Worm (Caenorhabditis elegans) whole organism, L2 larva: ENCODE data around the gene tag-250.

ENCODE experiments used
- C34F6.9 ChIP-seq: fragments of 150-350 bp; optimal IDR thresholded peaks from 2 replicates; lab custom pipeline; 2014; ENCODE audit warnings: missing biosample characterization, missing genetic modification characterization
- F13H6.1 ChIP-seq: sonication (generic microtip); optimal IDR thresholded peaks from 2 replicates; lab custom pipeline; 2016; ENCODE audit warnings: missing genetic modification characterization, missing compliant biosample characterization
- R02D3.7 ChIP-seq: fragments of 150-350 bp; optimal IDR thresholded peaks from 2 replicates; lab custom pipeline; 2014; ENCODE audit warnings: missing biosample characterization, missing genetic modification characterization
- Y55F3AM.14 ChIP-seq: fragments of 200-800 bp; sonication (Bioruptor generic); optimal IDR thresholded peaks from 2 replicates; lab custom pipeline; 2018; ENCODE audit warnings: mild to moderate bottlenecking, missing genetic modification characterization, missing compliant biosample characterization
- alr-1 ChIP-seq: fragments of 150-350 bp; optimal IDR thresholded peaks from 2 replicates; lab custom pipeline; 2014; ENCODE audit warnings: missing biosample characterization, missing genetic modification characterization
- ama-1 ChIP-seq: fragments of 150-350 bp; optimal IDR thresholded peaks from 2 replicates; lab custom pipeline; 2018; ENCODE audit warnings: inconsistent platforms
- blmp-1 ChIP-seq: sonication (generic microtip); optimal IDR thresholded peaks from 2 replicates; lab custom pipeline; 2017; ENCODE audit warnings: missing genetic modification characterization, mild to moderate bottlenecking, missing compliant biosample characterization, antibody characterized with exemption, moderate library complexity; ENCODE audit not compliant: insufficient read depth
- ceh-16 ChIP-seq: fragments of 150-350 bp; optimal IDR thresholded peaks from 2 replicates; lab custom pipeline; 2014; ENCODE audit warnings: missing biosample characterization, missing genetic modification characterization
- ceh-82 ChIP-seq: fragments of 150-350 bp; optimal IDR thresholded peaks from 2 replicates; lab custom pipeline; 2014; ENCODE audit warnings: missing biosample characterization, missing genetic modification characterization
- crh-2 ChIP-seq: sonication (generic microtip); optimal IDR thresholded peaks from 2 replicates; lab custom pipeline; 2017; ENCODE audit warnings: missing biosample characterization, missing genetic modification characterization
- dmd-4 ChIP-seq: sonication (generic microtip); optimal IDR thresholded peaks from 2 replicates; lab custom pipeline; 2017; ENCODE audit warnings: missing biosample characterization, missing genetic modification characterization
- elt-3 ChIP-seq: sonication (generic microtip); optimal IDR thresholded peaks from 2 replicates; lab custom pipeline; 2017; ENCODE audit warnings: missing biosample characterization, missing genetic modification characterization
- gmeb-1 ChIP-seq: fragments of 150-350 bp; optimal IDR thresholded peaks from 2 replicates; lab custom pipeline; 2014; ENCODE audit warnings: missing biosample characterization, missing genetic modification characterization
- lin-11 ChIP-seq: fragments of 150-350 bp; sonication (generic microtip); optimal IDR thresholded peaks from 2 replicates; lab custom pipeline; 2014; ENCODE audit warnings: missing biosample characterization, missing genetic modification characterization, inconsistent platforms, mixed read lengths
- lin-39 ChIP-seq: fragments of 150-350 bp; optimal IDR thresholded peaks from 2 replicates; lab custom pipeline; 2014; ENCODE audit warnings: missing biosample characterization, missing genetic modification reagents, missing genetic modification characterization
- lsy-2 ChIP-seq, 2 experiments: fragments of 150-350 bp in 1 of 2; sonication (generic microtip) in 1 of 2; optimal IDR thresholded peaks; 2 replicates each; lab custom pipeline; 2014 to 2017; ENCODE audit warnings: missing biosample characterization in 2 of 2, missing genetic modification characterization in 2 of 2
- mbf-1 ChIP-seq: sonication (generic microtip); optimal IDR thresholded peaks from 2 replicates; lab custom pipeline; 2017; ENCODE audit warnings: missing biosample characterization, missing genetic modification characterization
- mdl-1 ChIP-seq, 2 experiments: fragments of 150-350 bp in 1 of 2; sonication (generic microtip) in 1 of 2; optimal IDR thresholded peaks; 2 replicates each; lab custom pipeline; 2017; ENCODE audit warnings: missing biosample characterization in 2 of 2, missing genetic modification characterization in 2 of 2
- nhr-12 ChIP-seq: fragments of 150-350 bp; optimal IDR thresholded peaks from 2 replicates; lab custom pipeline; 2014; ENCODE audit warnings: missing biosample characterization, missing genetic modification characterization
- nhr-129 ChIP-seq: fragments of 150-350 bp; optimal IDR thresholded peaks from 2 replicates; lab custom pipeline; 2014; ENCODE audit warnings: missing biosample characterization, missing genetic modification characterization
- nhr-21 ChIP-seq: fragments of 150-350 bp; optimal IDR thresholded peaks from 2 replicates; lab custom pipeline; 2014; ENCODE audit warnings: missing biosample characterization, missing genetic modification characterization
- nhr-25 ChIP-seq: fragments of 150-350 bp; sonication (generic microtip); optimal IDR thresholded peaks from 3 replicates; lab custom pipeline; 2014; ENCODE audit warnings: missing biosample characterization, missing genetic modification characterization
- nhr-6 ChIP-seq: fragments of 150-350 bp; optimal IDR thresholded peaks from 2 replicates; lab custom pipeline; 2014; ENCODE audit warnings: missing biosample characterization, missing genetic modification characterization
- peb-1 ChIP-seq: fragments of 150-350 bp; optimal IDR thresholded peaks from 2 replicates; lab custom pipeline; 2014; ENCODE audit warnings: missing biosample characterization, missing genetic modification characterization
- sem-4 ChIP-seq: fragments of 150-350 bp; optimal IDR thresholded peaks from 2 replicates; lab custom pipeline; 2014; ENCODE audit warnings: missing biosample characterization, missing genetic modification reagents, missing genetic modification characterization
- sma-3 ChIP-seq: sonication (generic microtip); optimal IDR thresholded peaks from 2 replicates; lab custom pipeline; 2016; ENCODE audit warnings: missing genetic modification reagents, missing genetic modification characterization, missing compliant biosample characterization
- sma-9 ChIP-seq, 2 experiments: fragments of 150-350 bp in 1 of 2; sonication (generic microtip) in 1 of 2; optimal IDR thresholded peaks; 2 replicates each; lab custom pipeline; 2014 to 2016; ENCODE audit warnings: missing genetic modification characterization in 2 of 2, mild to moderate bottlenecking in 1 of 2, missing biosample characterization in 1 of 2, missing compliant biosample characterization in 1 of 2, missing genetic modification reagents in 1 of 2, moderate library complexity in 1 of 2
- unc-39 ChIP-seq: fragments of 150-350 bp; optimal IDR thresholded peaks from 2 replicates; lab custom pipeline; 2014; ENCODE audit warnings: missing biosample characterization, missing genetic modification characterization
- unc-55 ChIP-seq: fragments of 150-350 bp; sonication (generic microtip); optimal IDR thresholded peaks from 3 replicates; lab custom pipeline; 2014; ENCODE audit warnings: missing biosample characterization, missing genetic modification reagents, missing genetic modification characterization
- zag-1 ChIP-seq: fragments of 150-350 bp; optimal IDR thresholded peaks from 2 replicates; lab custom pipeline; 2014; ENCODE audit warnings: missing biosample characterization, missing genetic modification characterization
- ztf-11 ChIP-seq: sonication (generic microtip); optimal IDR thresholded peaks from 2 replicates; lab custom pipeline; 2017; ENCODE audit warnings: missing biosample characterization, missing genetic modification characterization
- ztf-4 ChIP-seq: fragments of 150-350 bp; optimal IDR thresholded peaks from 2 replicates; lab custom pipeline; 2014; ENCODE audit warnings: missing biosample characterization, missing genetic modification characterization

Gene tag-250

DNA sequence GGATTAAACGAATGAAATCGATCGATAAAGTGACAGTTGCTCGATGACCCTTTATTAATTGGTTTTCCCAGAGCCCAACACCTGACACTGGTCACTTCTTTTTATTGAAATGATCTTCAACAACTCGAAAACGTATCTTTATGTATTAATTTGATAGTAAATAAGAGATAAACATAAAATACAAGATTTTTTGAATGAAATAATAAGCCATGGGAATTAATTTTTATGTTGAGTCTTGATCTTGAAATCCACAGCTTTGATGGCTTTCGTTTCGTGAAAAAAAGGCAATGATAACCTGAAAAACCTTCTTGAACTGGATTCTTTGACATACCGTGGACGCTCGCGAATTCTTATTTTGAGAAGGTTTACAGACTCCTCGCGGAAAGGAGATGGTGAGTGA, 17.2 kb downstream of the tag-250 start, which contains the start of gene pcp-5:
TSS of gene pcp-5 (minus strand) at position 101 of the 400 bp plus-strand sequence.
- TF ChIP-seq lsy-2 (tag; optimal IDR thresholded peaks at IDR 0.05; lab: Kevin White, UChicago) (peak in 1 of 2 experiments; percentile 6), crh-2 (no peak)
- TF ChIP-seq, all 48 proteins: peak for 1

- TF ChIP-seq zag-1 (tag; lab: Kevin White, UChicago) (no peak), blmp-1 (tag; lab: Kevin White, UChicago) (no peak), sma-9 (GFP tag; optimal IDR thresholded peaks at IDR 0.05; lab: Kevin White, UChicago) (no peak), sma-9 (tag; optimal IDR thresholded peaks at IDR 0.05; lab: Kevin White, UChicago) (no peak), unc-55 (GFP tag; lab: Kevin White, UChicago) (no peak), nhr-6 (tag; lab: Kevin White, UChicago) (no peak)
- TF ChIP-seq, all 48 proteins: peak for 0
Measured at ce11 chrIII:7903427-7903826, 21.3 kb downstream of the tag-250 start.

DNA sequence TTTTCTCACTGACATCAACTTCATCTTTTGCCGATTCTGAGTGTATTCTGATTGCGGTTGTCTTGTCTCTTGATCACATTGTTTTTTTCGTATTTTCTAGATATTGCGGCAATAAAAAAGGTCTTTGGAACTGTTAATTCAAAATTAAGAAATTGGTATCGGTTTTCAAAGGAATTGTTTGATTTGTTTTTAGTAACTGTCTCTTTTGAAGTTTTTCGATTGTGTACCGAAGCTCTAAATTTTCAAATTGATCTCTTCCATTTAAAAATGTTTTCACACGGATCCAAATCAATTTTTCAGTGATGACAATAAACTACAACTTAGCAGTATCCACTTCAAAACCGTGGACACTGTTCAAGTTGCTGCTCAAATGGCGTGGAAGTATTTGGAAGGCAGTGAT, 24.0 kb downstream of the tag-250 start, which contains the start of gene best-24:
TSS of gene best-24 (plus strand) at position 301 of the 400 bp plus-strand sequence.
- TF ChIP-seq zag-1 (tag; lab: Kevin White, UChicago) = no peak
- no peak for TF ChIP-seq blmp-1 (tag; lab: Kevin White, UChicago)
- TF ChIP-seq F13H6.1 = no peak

- TF ChIP-seq gmeb-1 (tag; lab: Kevin White, UChicago) = peak; percentile 45
- TF ChIP-seq dmd-4 = no peak
- TF ChIP-seq crh-2 = no peak
- TF ChIP-seq nhr-25 (tag; lab: Kevin White, UChicago) = peak; percentile 76
- TF ChIP-seq ceh-16 (tag; lab: Kevin White, UChicago) = no peak
- no peak for TF ChIP-seq R02D3.7
- no peak for TF ChIP-seq zag-1 (tag; lab: Kevin White, UChicago)
- no peak for TF ChIP-seq nhr-129
- no peak for TF ChIP-seq nhr-12
- TF ChIP-seq peb-1 = no peak
- no peak for TF ChIP-seq Y55F3AM.14 (GFP tag; lab: Kevin White, UChicago)
- TF ChIP-seq ama-1 (lab: Kevin White, UChicago) = no peak
- no peak for TF ChIP-seq C34F6.9 (tag; lab: Kevin White, UChicago)
- TF ChIP-seq lsy-2 (tag; optimal IDR thresholded peaks at IDR 0.05; lab: Kevin White, UChicago) = peak in 1 of 2 experiments; percentile 48
- no peak for TF ChIP-seq mbf-1 (tag; lab: Kevin White, UChicago)
- TF ChIP-seq ztf-4 (tag; lab: Kevin White, UChicago) = no peak
- no peak for TF ChIP-seq unc-39 (tag; lab: Kevin White, UChicago)
- peak; percentile 55 for TF ChIP-seq sma-3
- no peak for TF ChIP-seq nhr-6 (tag; lab: Kevin White, UChicago)
- TF ChIP-seq alr-1 (tag; lab: Kevin White, UChicago) = no peak
- no peak for TF ChIP-seq mdl-1 (tag; optimal IDR thresholded peaks at IDR 0.05; lab: Kevin White, UChicago)
- TF ChIP-seq sem-4 (tag; lab: Kevin White, UChicago) = no peak
- no peak for TF ChIP-seq unc-55 (GFP tag; lab: Kevin White, UChicago)
- peak; percentile 81 for TF ChIP-seq nhr-21 (tag; lab: Kevin White, UChicago)
- peak; percentile 73 for TF ChIP-seq sma-9 (GFP tag; optimal IDR thresholded peaks at IDR 0.05; lab: Kevin White, UChicago)
- TF ChIP-seq sma-9 (tag; optimal IDR thresholded peaks at IDR 0.05; lab: Kevin White, UChicago) = no peak
- TF ChIP-seq lin-39 (tag; lab: Kevin White, UChicago) = no peak
- no peak for TF ChIP-seq F13H6.1
- no peak for TF ChIP-seq lin-11
- TF ChIP-seq blmp-1 (tag; lab: Kevin White, UChicago) = peak; percentile 1
- no peak for TF ChIP-seq elt-3 (tag; lab: Kevin White, UChicago)
- TF ChIP-seq ceh-82 = no peak
Measured at ce11 chrIII:7897733-7898132, 27.0 kb downstream of the tag-250 start.

- TF ChIP-seq lin-39 (tag; lab: Kevin White, UChicago) (no peak), ztf-11 (tag; lab: Kevin White, UChicago) (no peak), alr-1 (tag; lab: Kevin White, UChicago) (no peak), lin-11 (no peak), mdl-1 (tag; optimal IDR thresholded peaks at IDR 0.05; lab: Kevin White, UChicago) (no peak)
Measured at ce11 chrIII:7896925-7897324, 27.8 kb downstream of the tag-250 start, which contains the start of gene ZK688.10. ZK688.10 (minus strand) TSS chrIII:7897025.
